Fruit fly (Drosophila melanogaster): Measurements from ENCODE around the gene CG13041.

CG13041 gene

DNA sequence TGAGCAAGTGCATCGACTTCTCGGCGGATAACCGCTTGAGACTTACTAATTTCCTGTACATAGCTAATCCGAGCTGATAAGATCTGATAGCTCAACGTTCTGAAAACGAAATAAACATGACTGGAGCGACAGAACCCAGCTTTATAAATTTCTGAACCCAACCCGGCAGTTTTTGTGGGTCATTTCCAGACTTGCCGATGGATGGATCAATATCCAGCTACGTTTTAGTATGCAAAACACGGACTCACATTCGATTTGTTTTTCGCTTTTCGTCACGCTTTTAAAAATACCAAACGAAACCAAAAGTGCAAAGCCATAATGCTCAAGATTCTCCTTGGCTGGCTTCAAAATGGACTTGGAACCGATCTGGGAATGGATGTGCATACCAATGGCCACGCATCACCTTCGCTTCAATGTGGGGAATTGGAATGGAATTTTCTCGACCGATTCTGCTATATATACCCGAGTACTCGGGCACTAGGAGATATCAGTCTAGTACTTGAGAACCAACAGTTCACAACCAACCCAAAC is 48.5 kb downstream of the CG13041 start, which contains the start of the genes CG34248 and CG13067:
Gene CG34248, minus strand, starts transcription at position 101 of the 531 bp plus-strand sequence.
Gene CG13067, plus strand, starts transcription at position 481 of the 531 bp plus-strand sequence.
- no peak for TF ChIP-seq CG7045 (GFP tag; optimal IDR thresholded peaks at IDR 0.05)
- TF ChIP-seq cic (GFP tag; optimal IDR thresholded peaks at IDR 0.05): no peak
- TF ChIP-seq bab1 (GFP tag; optimal IDR thresholded peaks at IDR 0.05): no peak
- no peak for TF ChIP-seq CG14711 (tag; optimal IDR thresholded peaks at IDR 0.05)
- TF ChIP-seq ovo (GFP tag; optimal IDR thresholded peaks at IDR 0.05): no peak
- TF ChIP-seq Clk (GFP tag; optimal IDR thresholded peaks at IDR 0.05): no peak
- no peak for TF ChIP-seq CG5204 (GFP tag; optimal IDR thresholded peaks at IDR 0.05)
- TF ChIP-seq CG1620 (GFP tag; optimal IDR thresholded peaks at IDR 0.05): no peak
- TF ChIP-seq pad (GFP tag; optimal IDR thresholded peaks at IDR 0.05): no peak
- no peak for TF ChIP-seq Hr96 (GFP tag; optimal IDR thresholded peaks at IDR 0.05)
- TF ChIP-seq CG33017 (tag; optimal IDR thresholded peaks at IDR 0.05): no peak
- no peak for TF ChIP-seq tj (GFP tag; optimal IDR thresholded peaks at IDR 0.05)
- TF ChIP-seq Mnt (GFP tag; optimal IDR thresholded peaks at IDR 0.05): no peak
- TF ChIP-seq cnc (optimal IDR thresholded peaks at IDR 0.05): no peak
- no peak for TF ChIP-seq kay (GFP tag; ENCODE audit: borderline replicate concordance)
- TF ChIP-seq CG11617 (GFP tag; optimal IDR thresholded peaks at IDR 0.05): no peak
- TF ChIP-seq toe (GFP tag; optimal IDR thresholded peaks at IDR 0.05): no peak
- TF ChIP-seq CG12768 (GFP tag; optimal IDR thresholded peaks at IDR 0.05): no peak

- TF ChIP-seq cnc (optimal IDR thresholded peaks at IDR 0.05) (no peak), toe (GFP tag; optimal IDR thresholded peaks at IDR 0.05) (no peak), bab1 (GFP tag; optimal IDR thresholded peaks at IDR 0.05) (no peak), Mnt (GFP tag; optimal IDR thresholded peaks at IDR 0.05) (no peak), ovo (GFP tag; optimal IDR thresholded peaks at IDR 0.05) (no peak), Crg-1 (GFP tag; optimal IDR thresholded peaks at IDR 0.05) (no peak), CG7045 (GFP tag; optimal IDR thresholded peaks at IDR 0.05) (no peak), CG33017 (tag; optimal IDR thresholded peaks at IDR 0.05) (no peak), CG14711 (tag; optimal IDR thresholded peaks at IDR 0.05) (no peak), CG12768 (GFP tag; optimal IDR thresholded peaks at IDR 0.05) (no peak), tj (GFP tag; optimal IDR thresholded peaks at IDR 0.05) (no peak)
Measured at dm6 chr3L:16269092-16269491, 50.2 kb downstream of the CG13041 start, which contains the start of gene CG13068. TSS of gene CG13068 (plus strand) at chr3L:16269392.
